Worm (Caenorhabditis elegans) whole organism, L2 larva: Measurements from ENCODE around the gene dct-5.
A peak's percentile ranks its signal among the peaks of the same experiment; 100 is the strongest.

Source experiments
- C34F6.9 ChIP-seq: fragments of 150-350 bp; optimal IDR thresholded peaks from 2 replicates; lab custom pipeline; 2014; ENCODE audit warnings: missing biosample characterization, missing genetic modification characterization
- F13H6.1 ChIP-seq: sonication (generic microtip); optimal IDR thresholded peaks from 2 replicates; lab custom pipeline; 2016; ENCODE audit warnings: missing genetic modification characterization, missing compliant biosample characterization
- R02D3.7 ChIP-seq: fragments of 150-350 bp; optimal IDR thresholded peaks from 2 replicates; lab custom pipeline; 2014; ENCODE audit warnings: missing biosample characterization, missing genetic modification characterization
- Y55F3AM.14 ChIP-seq: fragments of 200-800 bp; sonication (Bioruptor generic); optimal IDR thresholded peaks from 2 replicates; lab custom pipeline; 2018; ENCODE audit warnings: mild to moderate bottlenecking, missing genetic modification characterization, missing compliant biosample characterization
- ZK546.5 ChIP-seq: sonication (generic microtip); optimal IDR thresholded peaks from 2 replicates; lab custom pipeline; 2017; ENCODE audit warnings: missing biosample characterization, missing genetic modification characterization
- alr-1 ChIP-seq: fragments of 150-350 bp; optimal IDR thresholded peaks from 2 replicates; lab custom pipeline; 2014; ENCODE audit warnings: missing biosample characterization, missing genetic modification characterization
- aly-2 ChIP-seq: fragments of 150-350 bp; optimal IDR thresholded peaks from 2 replicates; lab custom pipeline; 2014; ENCODE audit warnings: missing biosample characterization, missing genetic modification characterization
- ama-1 ChIP-seq: fragments of 150-350 bp; optimal IDR thresholded peaks from 2 replicates; lab custom pipeline; 2018; ENCODE audit warnings: inconsistent platforms
- blmp-1 ChIP-seq: sonication (generic microtip); optimal IDR thresholded peaks from 2 replicates; lab custom pipeline; 2017; ENCODE audit warnings: missing genetic modification characterization, mild to moderate bottlenecking, missing compliant biosample characterization, antibody characterized with exemption, moderate library complexity; ENCODE audit not compliant: insufficient read depth
- ceh-16 ChIP-seq: fragments of 150-350 bp; optimal IDR thresholded peaks from 2 replicates; lab custom pipeline; 2014; ENCODE audit warnings: missing biosample characterization, missing genetic modification characterization
- crh-2 ChIP-seq: sonication (generic microtip); optimal IDR thresholded peaks from 2 replicates; lab custom pipeline; 2017; ENCODE audit warnings: missing biosample characterization, missing genetic modification characterization
- dmd-4 ChIP-seq: sonication (generic microtip); optimal IDR thresholded peaks from 2 replicates; lab custom pipeline; 2017; ENCODE audit warnings: missing biosample characterization, missing genetic modification characterization
- egl-27 ChIP-seq: sonication (generic microtip); optimal IDR thresholded peaks from 3 replicates; lab custom pipeline; 2017; ENCODE audit warnings: missing biosample characterization, missing genetic modification reagents, missing genetic modification characterization
- elt-1 ChIP-seq: fragments of 150-350 bp; optimal IDR thresholded peaks from 2 replicates; lab custom pipeline; 2014; ENCODE audit warnings: missing biosample characterization, missing genetic modification characterization
- elt-3 ChIP-seq: sonication (generic microtip); optimal IDR thresholded peaks from 2 replicates; lab custom pipeline; 2017; ENCODE audit warnings: missing biosample characterization, missing genetic modification characterization
- fos-1 ChIP-seq: fragments of 150-350 bp; optimal IDR thresholded peaks from 2 replicates; lab custom pipeline; 2014; ENCODE audit warnings: missing biosample characterization, missing genetic modification characterization
- gmeb-1 ChIP-seq: fragments of 150-350 bp; optimal IDR thresholded peaks from 2 replicates; lab custom pipeline; 2014; ENCODE audit warnings: missing biosample characterization, missing genetic modification characterization
- lin-11 ChIP-seq: fragments of 150-350 bp; sonication (generic microtip); optimal IDR thresholded peaks from 2 replicates; lab custom pipeline; 2014; ENCODE audit warnings: missing biosample characterization, missing genetic modification characterization, inconsistent platforms, mixed read lengths
- lin-13 ChIP-seq: fragments of 150-350 bp; optimal IDR thresholded peaks from 2 replicates; lab custom pipeline; 2014; ENCODE audit warnings: missing biosample characterization, missing genetic modification reagents, missing genetic modification characterization
- lsy-2 ChIP-seq, 2 experiments: fragments of 150-350 bp in 1 of 2; sonication (generic microtip) in 1 of 2; optimal IDR thresholded peaks; 2 replicates each; lab custom pipeline; 2014 to 2017; ENCODE audit warnings: missing biosample characterization in 2 of 2, missing genetic modification characterization in 2 of 2
- mab-5 ChIP-seq: fragments of 150-350 bp; optimal IDR thresholded peaks from 2 replicates; lab custom pipeline; 2014; ENCODE audit warnings: missing biosample characterization, missing genetic modification characterization
- mbf-1 ChIP-seq: sonication (generic microtip); optimal IDR thresholded peaks from 2 replicates; lab custom pipeline; 2017; ENCODE audit warnings: missing biosample characterization, missing genetic modification characterization
- nhr-10 ChIP-seq: sonication (generic microtip); optimal IDR thresholded peaks from 2 replicates; lab custom pipeline; 2017; ENCODE audit warnings: missing biosample characterization, missing genetic modification characterization
- nhr-11 ChIP-seq: fragments of 150-350 bp; optimal IDR thresholded peaks from 2 replicates; lab custom pipeline; 2014; ENCODE audit warnings: missing biosample characterization, missing genetic modification characterization
- nhr-129 ChIP-seq: fragments of 150-350 bp; optimal IDR thresholded peaks from 2 replicates; lab custom pipeline; 2014; ENCODE audit warnings: missing biosample characterization, missing genetic modification characterization
- nhr-21 ChIP-seq: fragments of 150-350 bp; optimal IDR thresholded peaks from 2 replicates; lab custom pipeline; 2014; ENCODE audit warnings: missing biosample characterization, missing genetic modification characterization
- nhr-237 ChIP-seq: fragments of 150-350 bp; optimal IDR thresholded peaks from 2 replicates; lab custom pipeline; 2014; ENCODE audit warnings: missing biosample characterization, missing genetic modification characterization
- nhr-6 ChIP-seq: fragments of 150-350 bp; optimal IDR thresholded peaks from 2 replicates; lab custom pipeline; 2014; ENCODE audit warnings: missing biosample characterization, missing genetic modification characterization
- nhr-77 ChIP-seq: fragments of 150-350 bp; optimal IDR thresholded peaks from 2 replicates; lab custom pipeline; 2014; ENCODE audit warnings: missing biosample characterization, missing genetic modification characterization
- peb-1 ChIP-seq: fragments of 150-350 bp; optimal IDR thresholded peaks from 2 replicates; lab custom pipeline; 2014; ENCODE audit warnings: missing biosample characterization, missing genetic modification characterization
- sem-4 ChIP-seq: fragments of 150-350 bp; optimal IDR thresholded peaks from 2 replicates; lab custom pipeline; 2014; ENCODE audit warnings: missing biosample characterization, missing genetic modification reagents, missing genetic modification characterization
- sma-3 ChIP-seq: sonication (generic microtip); optimal IDR thresholded peaks from 2 replicates; lab custom pipeline; 2016; ENCODE audit warnings: missing genetic modification reagents, missing genetic modification characterization, missing compliant biosample characterization
- sma-9 ChIP-seq, 2 experiments: fragments of 150-350 bp in 1 of 2; sonication (generic microtip) in 1 of 2; optimal IDR thresholded peaks; 2 replicates each; lab custom pipeline; 2014 to 2016; ENCODE audit warnings: missing genetic modification characterization in 2 of 2, mild to moderate bottlenecking in 1 of 2, missing biosample characterization in 1 of 2, missing compliant biosample characterization in 1 of 2, missing genetic modification reagents in 1 of 2, moderate library complexity in 1 of 2
- unc-39 ChIP-seq: fragments of 150-350 bp; optimal IDR thresholded peaks from 2 replicates; lab custom pipeline; 2014; ENCODE audit warnings: missing biosample characterization, missing genetic modification characterization
- unc-55 ChIP-seq: fragments of 150-350 bp; sonication (generic microtip); optimal IDR thresholded peaks from 3 replicates; lab custom pipeline; 2014; ENCODE audit warnings: missing biosample characterization, missing genetic modification reagents, missing genetic modification characterization
- unc-62 ChIP-seq: fragments of 150-350 bp; optimal IDR thresholded peaks from 2 replicates; lab custom pipeline; 2014; ENCODE audit warnings: missing biosample characterization, missing genetic modification reagents, missing genetic modification characterization
- zag-1 ChIP-seq: fragments of 150-350 bp; optimal IDR thresholded peaks from 2 replicates; lab custom pipeline; 2014; ENCODE audit warnings: missing biosample characterization, missing genetic modification characterization
- ztf-1 ChIP-seq: fragments of 200-800 bp; sonication (Bioruptor generic); conservative IDR thresholded peaks from 2 replicates; pipeline ENCODE4 v1.3.6; 2022; ENCODE audit warnings: missing genetic modification characterization, missing compliant biosample characterization
- ztf-11 ChIP-seq: sonication (generic microtip); optimal IDR thresholded peaks from 2 replicates; lab custom pipeline; 2017; ENCODE audit warnings: missing biosample characterization, missing genetic modification characterization
- ztf-4 ChIP-seq: fragments of 150-350 bp; optimal IDR thresholded peaks from 2 replicates; lab custom pipeline; 2014; ENCODE audit warnings: missing biosample characterization, missing genetic modification characterization

Gene dct-5

DNA sequence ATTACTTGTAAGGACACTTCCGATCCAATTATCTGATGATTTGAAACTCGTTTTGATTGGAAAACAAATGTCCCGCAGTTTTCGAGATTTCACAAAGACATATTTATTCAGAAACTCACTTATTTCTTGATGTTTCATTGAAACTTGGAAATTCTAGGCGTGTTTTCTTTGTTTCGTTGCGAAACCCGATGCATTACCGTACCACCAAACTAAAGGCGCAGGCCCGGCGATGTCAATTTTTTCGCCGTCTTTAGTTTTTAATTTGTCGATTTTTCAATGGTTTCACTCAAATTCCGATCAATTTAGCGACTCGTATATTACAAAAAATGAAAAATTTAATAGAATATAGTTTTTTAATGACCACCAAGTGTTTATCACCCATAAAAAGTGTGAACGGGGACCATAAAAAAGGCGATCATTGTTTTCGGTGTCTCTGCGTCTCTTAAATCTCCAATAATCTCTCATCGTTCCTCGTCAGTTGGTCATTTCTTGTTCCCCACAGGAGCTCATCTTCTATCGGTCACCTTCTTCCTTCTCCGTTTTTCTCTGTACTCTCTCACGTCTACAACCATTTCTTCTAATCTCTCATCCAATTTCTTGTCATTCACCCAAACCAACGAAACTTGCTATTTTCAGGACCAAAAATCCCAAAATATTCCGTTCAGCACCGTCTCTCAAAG lies 29.1 kb upstream of the dct-5 start, which contains the start of gene clr-1:
clr-1 (plus strand) TSS at position 630 of the 680 bp plus-strand sequence.
- no peak for TF ChIP-seq ama-1 (lab: Kevin White, UChicago)
- TF ChIP-seq F13H6.1 (tag; lab: Kevin White, UChicago), result peak; percentile 13
- TF ChIP-seq, all 48 proteins: peak for 1

ce11 chrII:5463692-5464300 lies 27.1 kb upstream of the dct-5 start:
- TF ChIP-seq crh-2 (tag; lab: Kevin White, UChicago) (no peak), ZK546.5 (tag; lab: Kevin White, UChicago) (no peak), R02D3.7 (no peak), ceh-16 (no peak), lin-13 (no peak), ztf-4 (no peak), ztf-1 (GFP tag; lab: Robert Waterston, UW) (no peak), nhr-6 (tag; lab: Kevin White, UChicago) (no peak), peb-1 (no peak), unc-55 (GFP tag; lab: Kevin White, UChicago) (peak; percentile 41), mab-5 (tag; lab: Kevin White, UChicago) (no peak), unc-62 (no peak), nhr-77 (tag; lab: Kevin White, UChicago) (no peak), nhr-237 (no peak), dmd-4 (tag; lab: Kevin White, UChicago) (no peak), nhr-21 (tag; lab: Kevin White, UChicago) (no peak), blmp-1 (tag; lab: Kevin White, UChicago) (no peak), nhr-129 (tag; lab: Kevin White, UChicago) (peak; percentile 43), zag-1 (peak; percentile 32), sma-9 (GFP tag; optimal IDR thresholded peaks at IDR 0.05; lab: Kevin White, UChicago) (no peak), sma-9 (tag; optimal IDR thresholded peaks at IDR 0.05; lab: Kevin White, UChicago) (no peak), Y55F3AM.14 (GFP tag; lab: Kevin White, UChicago) (no peak), nhr-11 (tag; lab: Kevin White, UChicago) (no peak), ztf-11 (tag; lab: Kevin White, UChicago) (no peak), sem-4 (peak; percentile 49), C34F6.9 (tag; lab: Kevin White, UChicago) (peak; percentile 23), egl-27 (tag; lab: Kevin White, UChicago) (no peak), lsy-2 (tag; optimal IDR thresholded peaks at IDR 0.05; lab: Kevin White, UChicago) (peak in 1 of 2 experiments; percentile 46), elt-1 (no peak), F13H6.1 (tag; lab: Kevin White, UChicago) (peak; percentile 44), mbf-1 (no peak)

- TF ChIP-seq elt-1 (no peak), unc-62 (no peak), fos-1 (tag; lab: Kevin White, UChicago) (peak; percentile 44), lsy-2 (tag; optimal IDR thresholded peaks at IDR 0.05; lab: Kevin White, UChicago) (no peak), ceh-16 (no peak), F13H6.1 (tag; lab: Kevin White, UChicago) (peak; percentile 46), zag-1 (no peak), nhr-10 (tag; lab: Kevin White, UChicago) (no peak), lin-11 (tag; lab: Kevin White, UChicago) (no peak), unc-39 (tag; lab: Kevin White, UChicago) (no peak)
These were observed 24.2 kb upstream of the dct-5 start for ce11 chrII:5460911-5461310.

- TF ChIP-seq nhr-21 (tag; lab: Kevin White, UChicago) (no peak), alr-1 (no peak), egl-27 (tag; lab: Kevin White, UChicago) (no peak), lin-13 (no peak), sma-3 (GFP tag; lab: Kevin White, UChicago) (peak; percentile 68), sma-9 (GFP tag; optimal IDR thresholded peaks at IDR 0.05; lab: Kevin White, UChicago) (peak; percentile 9), sma-9 (tag; optimal IDR thresholded peaks at IDR 0.05; lab: Kevin White, UChicago) (no peak), nhr-11 (tag; lab: Kevin White, UChicago) (no peak), lin-11 (tag; lab: Kevin White, UChicago) (no peak), mab-5 (tag; lab: Kevin White, UChicago) (no peak), fos-1 (tag; lab: Kevin White, UChicago) (peak; percentile 43), zag-1 (no peak), elt-3 (tag; lab: Kevin White, UChicago) (no peak), sem-4 (no peak), nhr-77 (tag; lab: Kevin White, UChicago) (no peak), ceh-16 (no peak), elt-1 (no peak), blmp-1 (tag; lab: Kevin White, UChicago) (peak; percentile 60), peb-1 (no peak), ztf-11 (tag; lab: Kevin White, UChicago) (no peak), unc-39 (tag; lab: Kevin White, UChicago) (no peak), gmeb-1 (tag; lab: Kevin White, UChicago) (no peak), aly-2 (tag; lab: Kevin White, UChicago) (no peak)
These were observed 22.8 kb upstream of the dct-5 start for ce11 chrII:5459534-5459933.
